Worm (Caenorhabditis elegans) whole organism, L1 larva: ENCODE measurements around the gene F09E5.8.
A peak's percentile ranks its signal among the peaks of the same experiment; 100 is the strongest.

Source experiments
- F16B12.6 ChIP-seq: fragments of 150-350 bp; optimal IDR thresholded peaks from 2 replicates; lab custom pipeline; 2014; ENCODE audit warnings: missing biosample characterization, missing genetic modification characterization
- alr-1 ChIP-seq: fragments of 200-800 bp; sonication (Bioruptor generic); optimal IDR thresholded peaks from 2 replicates; lab custom pipeline; 2018; ENCODE audit warnings: borderline replicate concordance, mild to moderate bottlenecking, missing genetic modification characterization, missing compliant biosample characterization
- aly-2 ChIP-seq: fragments of 150-350 bp; optimal IDR thresholded peaks from 2 replicates; lab custom pipeline; 2014; ENCODE audit warnings: missing biosample characterization, missing genetic modification characterization
- blmp-1 ChIP-seq: fragments of 150-350 bp; optimal IDR thresholded peaks from 2 replicates; lab custom pipeline; 2014; ENCODE audit warnings: missing biosample characterization, missing genetic modification characterization
- ceh-63 ChIP-seq: fragments of 200-800 bp; sonication (Bioruptor generic); optimal IDR thresholded peaks from 2 replicates; lab custom pipeline; 2018; ENCODE audit warnings: mild to moderate bottlenecking, missing genetic modification characterization, missing compliant biosample characterization
- ceh-8 ChIP-seq: fragments of 200-800 bp; sonication (Bioruptor generic); optimal IDR thresholded peaks from 2 replicates; lab custom pipeline; 2018; ENCODE audit warnings: mild to moderate bottlenecking, missing genetic modification characterization, moderate library complexity, missing compliant biosample characterization
- ceh-90 ChIP-seq: sonication (generic microtip); optimal IDR thresholded peaks from 2 replicates; lab custom pipeline; 2016; ENCODE audit warnings: missing genetic modification characterization, missing compliant biosample characterization
- ces-1 ChIP-seq: fragments of 150-350 bp; optimal IDR thresholded peaks from 2 replicates; lab custom pipeline; 2014; ENCODE audit warnings: missing biosample characterization, missing genetic modification reagents, missing genetic modification characterization
- dpl-1 ChIP-seq, 3 experiments: fragments of 150-350 bp in 2 of 3; sonication (generic microtip) in 1 of 3; optimal IDR thresholded peaks; 2 replicates each; lab custom pipeline; 2014 to 2017; ENCODE audit warnings: missing biosample characterization in 3 of 3, missing genetic modification characterization in 3 of 3, missing genetic modification reagents in 3 of 3
- dsc-1 ChIP-seq: sonication (generic microtip); optimal IDR thresholded peaks from 2 replicates; lab custom pipeline; 2016; ENCODE audit warnings: mild to moderate bottlenecking, missing genetic modification characterization, missing compliant biosample characterization
- efl-1 ChIP-seq, 4 experiments: fragments of 150-350 bp; optimal IDR thresholded peaks in 3 of 4; peaks in 1 of 4; 1 replicate in 1 of 4; 2 replicates in 3 of 4; lab custom pipeline; 2014; ENCODE audit warnings: missing biosample characterization in 2 of 4, missing genetic modification characterization in 2 of 4, missing genetic modification reagents in 2 of 4
- egl-13 ChIP-seq: sonication (generic microtip); optimal IDR thresholded peaks from 2 replicates; lab custom pipeline; 2016; ENCODE audit warnings: missing genotype, missing genetic modification reagents, missing genetic modification characterization, missing compliant biosample characterization
- ets-5 ChIP-seq: fragments of 200-800 bp; sonication (Bioruptor generic); IDR thresholded peaks from 2 replicates; pipeline ENCODE4 v1.3.6; 2022; ENCODE audit warnings: missing genetic modification characterization, missing compliant biosample characterization
- fkh-8 ChIP-seq: sonication (generic microtip); optimal IDR thresholded peaks from 2 replicates; lab custom pipeline; 2016; ENCODE audit warnings: mild to moderate bottlenecking, missing genetic modification characterization, missing compliant biosample characterization
- fos-1 ChIP-seq: fragments of 150-350 bp; optimal IDR thresholded peaks from 2 replicates; lab custom pipeline; 2014; ENCODE audit warnings: missing biosample characterization, missing genetic modification characterization
- hlh-4 ChIP-seq: sonication (generic microtip); optimal IDR thresholded peaks from 2 replicates; lab custom pipeline; 2016; ENCODE audit warnings: mild to moderate bottlenecking, missing genetic modification characterization, missing compliant biosample characterization
- hpl-2 ChIP-seq: fragments of 150-350 bp; optimal IDR thresholded peaks from 2 replicates; lab custom pipeline; 2014; ENCODE audit warnings: missing biosample characterization, missing genetic modification reagents, missing genetic modification characterization
- irx-1 ChIP-seq: sonication (generic microtip); optimal IDR thresholded peaks from 2 replicates; lab custom pipeline; 2016; ENCODE audit warnings: missing genetic modification characterization, missing compliant biosample characterization
- jun-1 ChIP-seq: fragments of 150-350 bp; optimal IDR thresholded peaks from 2 replicates; lab custom pipeline; 2014; ENCODE audit warnings: missing biosample characterization, missing genetic modification reagents, missing genetic modification characterization
- lin-14 ChIP-seq: fragments of 200-800 bp; sonication (Bioruptor generic); optimal IDR thresholded peaks from 2 replicates; lab custom pipeline; 2018; ENCODE audit warnings: mild to moderate bottlenecking, missing genetic modification characterization, moderate library complexity, missing compliant biosample characterization
- lin-15B ChIP-seq: fragments of 150-350 bp; sonication (generic microtip); optimal IDR thresholded peaks from 3 replicates; lab custom pipeline; 2014; ENCODE audit warnings: missing biosample characterization, missing genetic modification characterization
- lin-35 ChIP-seq, 2 experiments: fragments of 150-350 bp; optimal IDR thresholded peaks; 2 replicates each; lab custom pipeline; 2014; ENCODE audit warnings: missing biosample characterization in 2 of 2, missing genetic modification characterization in 2 of 2, missing genetic modification reagents in 2 of 2
- lin-39 ChIP-seq: fragments of 150-350 bp; optimal IDR thresholded peaks from 2 replicates; lab custom pipeline; 2014; ENCODE audit warnings: missing biosample characterization, missing genetic modification reagents, missing genetic modification characterization
- lir-3 ChIP-seq: sonication (generic microtip); optimal IDR thresholded peaks from 2 replicates; lab custom pipeline; 2016; ENCODE audit warnings: mild to moderate bottlenecking, missing genetic modification characterization, moderate library complexity, missing compliant biosample characterization; ENCODE audit not compliant: poor library complexity
- lsy-2 ChIP-seq, 2 experiments: fragments of 150-350 bp; optimal IDR thresholded peaks; 2 replicates each; lab custom pipeline; 2014; ENCODE audit warnings: missing biosample characterization in 2 of 2, missing genetic modification characterization in 2 of 2
- mab-9 ChIP-seq: fragments of 200-800 bp; sonication (Bioruptor generic); IDR thresholded peaks from 2 replicates; pipeline ENCODE4 v1.3.6; 2022; ENCODE audit warnings: missing genetic modification reagents, missing genetic modification characterization, missing compliant biosample characterization
- mdl-1 ChIP-seq, 2 experiments: fragments of 150-350 bp; optimal IDR thresholded peaks; 2 replicates each; lab custom pipeline; 2014 to 2017; ENCODE audit warnings: missing biosample characterization in 2 of 2, missing genetic modification characterization in 2 of 2, inconsistent platforms in 1 of 2
- mep-1 ChIP-seq: fragments of 150-350 bp; optimal IDR thresholded peaks from 2 replicates; lab custom pipeline; 2014; ENCODE audit warnings: missing biosample characterization, missing genetic modification characterization
- nhr-11 ChIP-seq: fragments of 150-350 bp; optimal IDR thresholded peaks from 2 replicates; lab custom pipeline; 2014; ENCODE audit warnings: missing biosample characterization, missing genetic modification characterization
- nhr-12 ChIP-seq: sonication (generic microtip); optimal IDR thresholded peaks from 2 replicates; lab custom pipeline; 2017; ENCODE audit warnings: missing biosample characterization, missing genetic modification characterization
- nhr-28 ChIP-seq: fragments of 150-350 bp; optimal IDR thresholded peaks from 2 replicates; lab custom pipeline; 2014; ENCODE audit warnings: missing biosample characterization, missing genetic modification characterization
- nhr-47 ChIP-seq: sonication (generic microtip); optimal IDR thresholded peaks from 2 replicates; lab custom pipeline; 2016; ENCODE audit warnings: mild to moderate bottlenecking, missing genetic modification characterization, moderate library complexity, missing compliant biosample characterization
- nhr-71 ChIP-seq: sonication (generic microtip); optimal IDR thresholded peaks from 2 replicates; lab custom pipeline; 2016; ENCODE audit warnings: mild to moderate bottlenecking, missing genetic modification characterization, moderate library complexity, missing compliant biosample characterization
- nhr-76 ChIP-seq: sonication (generic microtip); optimal IDR thresholded peaks from 2 replicates; lab custom pipeline; 2017; ENCODE audit warnings: missing biosample characterization, missing genetic modification characterization
- nhr-84 ChIP-seq: sonication (generic microtip); optimal IDR thresholded peaks from 2 replicates; lab custom pipeline; 2017; ENCODE audit warnings: missing biosample characterization, missing genetic modification characterization
- pag-3 ChIP-seq: sonication (generic microtip); optimal IDR thresholded peaks from 2 replicates; lab custom pipeline; 2017; ENCODE audit warnings: missing genetic modification characterization, mild to moderate bottlenecking, missing compliant biosample characterization, antibody characterized with exemption, borderline replicate concordance; ENCODE audit not compliant: insufficient read depth
- pax-3 ChIP-seq: fragments of 200-800 bp; sonication (Bioruptor generic); optimal IDR thresholded peaks from 2 replicates; lab custom pipeline; 2018; ENCODE audit warnings: mild to moderate bottlenecking, missing genetic modification characterization, moderate library complexity, missing compliant biosample characterization
- pqm-1 ChIP-seq: sonication (generic microtip); optimal IDR thresholded peaks from 3 replicates; lab custom pipeline; 2017; ENCODE audit warnings: missing biosample characterization, missing genetic modification characterization
- snu-23 ChIP-seq: sonication (generic microtip); optimal IDR thresholded peaks from 2 replicates; lab custom pipeline; 2016; ENCODE audit warnings: missing genetic modification characterization, missing compliant biosample characterization
- sox-4 ChIP-seq: sonication (generic microtip); optimal IDR thresholded peaks from 2 replicates; lab custom pipeline; 2016; ENCODE audit warnings: missing genetic modification characterization, missing compliant biosample characterization
- swsn-7 ChIP-seq: sonication (generic microtip); optimal IDR thresholded peaks from 2 replicates; lab custom pipeline; 2016; ENCODE audit warnings: missing genetic modification characterization, missing compliant biosample characterization
- tbx-2 ChIP-seq: sonication (generic microtip); optimal IDR thresholded peaks from 2 replicates; lab custom pipeline; 2016; ENCODE audit warnings: missing genetic modification characterization, missing compliant biosample characterization
- tlp-1 ChIP-seq: fragments of 150-350 bp; optimal IDR thresholded peaks from 2 replicates; lab custom pipeline; 2014; ENCODE audit warnings: missing biosample characterization, missing genetic modification characterization
- unc-30 ChIP-seq: sonication (generic microtip); optimal IDR thresholded peaks from 2 replicates; lab custom pipeline; 2017; ENCODE audit warnings: missing biosample characterization, missing genetic modification characterization
- unc-62 ChIP-seq: fragments of 150-350 bp; optimal IDR thresholded peaks from 2 replicates; lab custom pipeline; 2014; ENCODE audit warnings: missing biosample characterization, missing genetic modification reagents, missing genetic modification characterization
- unc-86 ChIP-seq: sonication (generic microtip); optimal IDR thresholded peaks from 2 replicates; lab custom pipeline; 2016; ENCODE audit warnings: missing genetic modification characterization, missing compliant biosample characterization
- xbp-1 ChIP-seq: sonication (generic microtip); optimal IDR thresholded peaks from 2 replicates; lab custom pipeline; 2016; ENCODE audit warnings: missing genetic modification characterization, missing compliant biosample characterization
- ztf-11 ChIP-seq, 2 experiments: sonication (generic microtip); optimal IDR thresholded peaks; 2 replicates each; lab custom pipeline; 2016 to 2017; ENCODE audit warnings: missing genetic modification characterization in 2 of 2, missing biosample characterization in 1 of 2, missing compliant biosample characterization in 1 of 2
- ztf-4 ChIP-seq: fragments of 150-350 bp; optimal IDR thresholded peaks from 2 replicates; lab custom pipeline; 2014; ENCODE audit warnings: missing biosample characterization, missing genetic modification characterization

The F09E5.8 gene

DNA sequence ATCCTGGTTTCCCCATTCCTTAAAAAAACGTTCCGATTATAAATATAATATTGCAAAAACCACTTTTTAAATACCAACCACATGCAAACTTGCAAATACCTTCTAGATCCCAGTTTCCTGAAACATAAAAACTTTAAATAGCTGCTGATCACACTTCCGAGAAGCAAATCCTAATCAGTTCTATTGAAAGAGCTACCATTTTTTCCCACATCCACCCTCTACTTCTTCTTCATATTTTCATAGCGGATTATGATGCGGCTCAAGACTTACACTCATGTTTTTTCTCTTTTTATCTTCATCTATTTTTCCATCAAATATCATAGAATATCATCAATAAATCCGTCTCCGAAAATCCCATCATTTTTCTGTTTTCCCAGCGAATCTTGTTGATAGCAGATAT, 23.6 kb upstream of the F09E5.8 start:
- TF ChIP-seq pax-3 (tag; lab: Kevin White, UChicago) = peak; percentile 72
- TF ChIP-seq blmp-1 = no peak
- peak; percentile 57 for TF ChIP-seq fkh-8 (tag; lab: Kevin White, UChicago)
- TF ChIP-seq ces-1 (GFP tag; lab: Kevin White, UChicago) = no peak
- TF ChIP-seq irx-1 (tag; lab: Kevin White, UChicago) = no peak
- TF ChIP-seq mdl-1 (tag; optimal IDR thresholded peaks at IDR 0.05; lab: Kevin White, UChicago) = no peak
- TF ChIP-seq nhr-28 (tag; lab: Kevin White, UChicago) = no peak
- TF ChIP-seq mab-9 (GFP tag; lab: Robert Waterston, UW) = no peak
- peak; percentile 70 for TF ChIP-seq sox-4 (tag; lab: Kevin White, UChicago)
- no peak for TF ChIP-seq nhr-76 (tag; lab: Kevin White, UChicago)
- no peak for TF ChIP-seq lin-35 (GFP tag; optimal IDR thresholded peaks at IDR 0.05; lab: Kevin White, UChicago)
- TF ChIP-seq aly-2 (tag; lab: Kevin White, UChicago) = no peak
- no peak for TF ChIP-seq nhr-12
- TF ChIP-seq nhr-71 (tag; lab: Kevin White, UChicago) = peak; percentile 4
- TF ChIP-seq ceh-8 (GFP tag; lab: Kevin White, UChicago) = no peak
- TF ChIP-seq unc-62 = no peak
- TF ChIP-seq lin-39 (tag; lab: Kevin White, UChicago) = no peak
- TF ChIP-seq jun-1 (tag; lab: Kevin White, UChicago) = no peak
- no peak for TF ChIP-seq ztf-4 (tag; lab: Kevin White, UChicago)
- TF ChIP-seq tlp-1 (tag; lab: Kevin White, UChicago) = no peak
- no peak for TF ChIP-seq nhr-84
- TF ChIP-seq ets-5 (GFP tag; lab: Robert Waterston, UW) = 0 out of 2 replicates have a peak, but pooled peaks have one; percentile 82
- peak; percentile 99 for TF ChIP-seq dsc-1 (tag; lab: Kevin White, UChicago)
- TF ChIP-seq dpl-1 (GFP tag; optimal IDR thresholded peaks at IDR 0.05; lab: Kevin White, UChicago) = no peak
- no peak for TF ChIP-seq ceh-63
- no peak for TF ChIP-seq ceh-90 (tag; lab: Kevin White, UChicago)
- peak; percentile 19 for TF ChIP-seq nhr-11 (tag; lab: Kevin White, UChicago)
- TF ChIP-seq ztf-11 (tag; optimal IDR thresholded peaks at IDR 0.05; lab: Kevin White, UChicago) = no peak
- TF ChIP-seq hlh-4 (tag; lab: Kevin White, UChicago) = no peak
- peak; percentile 8 for TF ChIP-seq egl-13 (tag; lab: Kevin White, UChicago)
- peak; percentile 60 for TF ChIP-seq nhr-47 (tag; lab: Kevin White, UChicago)
- no peak for TF ChIP-seq pag-3 (tag; lab: Kevin White, UChicago)
- TF ChIP-seq lin-15B (tag; lab: Kevin White, UChicago) = no peak

DNA sequence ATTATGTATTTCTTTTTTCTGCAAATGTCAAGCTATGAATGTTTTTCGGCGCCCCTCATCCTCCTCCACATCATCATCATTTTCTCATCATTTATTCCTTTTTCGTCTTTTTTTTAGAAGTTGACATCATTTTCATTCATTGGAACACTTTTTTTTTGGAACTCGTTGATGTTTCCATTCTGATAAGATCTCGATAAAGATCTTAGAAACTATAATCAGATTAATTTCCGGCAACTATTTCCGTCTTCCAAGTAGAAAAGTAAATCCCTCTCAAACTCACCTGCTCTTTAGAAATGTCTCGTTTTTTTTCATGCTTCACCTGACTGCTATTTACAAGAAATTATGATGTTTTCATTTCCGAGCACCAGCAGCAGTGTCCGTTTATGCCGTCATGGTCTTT, 21.6 kb upstream of the F09E5.8 start:
- TF ChIP-seq nhr-71 (tag; lab: Kevin White, UChicago) (peak; percentile 75), pax-3 (tag; lab: Kevin White, UChicago) (peak; percentile 70), sox-4 (tag; lab: Kevin White, UChicago) (peak; percentile 1), dsc-1 (tag; lab: Kevin White, UChicago) (peak; percentile 89), xbp-1 (tag; lab: Kevin White, UChicago) (no peak), snu-23 (GFP tag; lab: Kevin White, UChicago) (no peak), egl-13 (tag; lab: Kevin White, UChicago) (peak; percentile 39), nhr-11 (tag; lab: Kevin White, UChicago) (peak; percentile 41), irx-1 (tag; lab: Kevin White, UChicago) (no peak), F16B12.6 (tag; lab: Kevin White, UChicago) (no peak), fkh-8 (tag; lab: Kevin White, UChicago) (peak; percentile 84), efl-1 (optimal IDR thresholded peaks at IDR 0.05; lab: Kevin White, UChicago) (no peak), efl-1 (GFP tag; optimal IDR thresholded peaks at IDR 0.05 in 1 of 2; lab: Kevin White, UChicago) (peak in 1 of 2 experiments; percentile 36), alr-1 (tag; lab: Kevin White, UChicago) (no peak), lin-39 (tag; lab: Kevin White, UChicago) (no peak), hlh-4 (tag; lab: Kevin White, UChicago) (peak; percentile 9), fos-1 (tag; lab: Kevin White, UChicago) (no peak), pqm-1 (tag; lab: Kevin White, UChicago) (no peak), hpl-2 (GFP tag; lab: Kevin White, UChicago) (no peak), lir-3 (tag; lab: Kevin White, UChicago) (no peak), unc-30 (tag; lab: Kevin White, UChicago) (no peak), ztf-4 (tag; lab: Kevin White, UChicago) (peak; percentile 12), tbx-2 (tag; lab: Kevin White, UChicago) (no peak), mab-9 (GFP tag; lab: Robert Waterston, UW) (no peak), lin-14 (GFP tag; lab: Kevin White, UChicago) (peak; percentile 54), swsn-7 (tag; lab: Kevin White, UChicago) (peak; percentile 2), nhr-47 (tag; lab: Kevin White, UChicago) (peak; percentile 60), unc-86 (tag; lab: Kevin White, UChicago) (no peak), ets-5 (GFP tag; lab: Robert Waterston, UW) (no peak), mep-1 (tag; lab: Kevin White, UChicago) (peak; percentile 27), lsy-2 (tag; optimal IDR thresholded peaks at IDR 0.05; lab: Kevin White, UChicago) (peak in 1 of 2 experiments; percentile 10)
